Fruit fly (Drosophila melanogaster) whole organism, embryonic: ENCODE results near the gene CG13898.

Source experiments
- Atf6 ChIP-seq: fragments of 200-800 bp; sonication (Bioruptor generic); IDR thresholded peaks from 2 replicates; pipeline ENCODE4 v1.3.6; 2022; ENCODE audit warnings: missing biosample characterization, missing genetic modification characterization
- CG10462 ChIP-seq: fragments of 200-800 bp; sonication (Bioruptor generic); optimal IDR thresholded peaks from 2 replicates; lab custom pipeline; 2016; ENCODE audit warnings: missing biosample characterization, missing genetic modification characterization
- CG10543 ChIP-seq: fragments of 200-800 bp; sonication (Bioruptor generic); optimal IDR thresholded peaks from 3 replicates; lab custom pipeline; 2017; ENCODE audit warnings: missing biosample characterization, mild to moderate bottlenecking, missing genetic modification characterization, moderate library complexity
- CG10959 ChIP-seq: fragments of 200-800 bp; sonication (Bioruptor generic); IDR thresholded peaks from 2 replicates; pipeline ENCODE4 v1.3.6; 2022; ENCODE audit warnings: missing biosample characterization, missing genetic modification characterization
- CG11085 ChIP-seq: fragments of 200-800 bp; sonication (Bioruptor generic); IDR thresholded peaks from 2 replicates; pipeline ENCODE4 v1.3.6; 2022; ENCODE audit warnings: missing biosample characterization, missing genetic modification characterization
- CG12299 ChIP-seq: fragments of 200-800 bp; sonication (Bioruptor generic); optimal IDR thresholded peaks from 2 replicates; lab custom pipeline; 2018; ENCODE audit warnings: missing biosample characterization, mild to moderate bottlenecking, missing genetic modification characterization
- CG1233 ChIP-seq: fragments of 200-800 bp; sonication (Bioruptor generic); optimal IDR thresholded peaks from 4 replicates; lab custom pipeline; 2018; ENCODE audit warnings: missing biosample characterization, mild to moderate bottlenecking, missing genetic modification characterization
- CG14441 ChIP-seq: fragments of 200-800 bp; sonication (Bioruptor generic); IDR thresholded peaks from 2 replicates; pipeline ENCODE4 v1.3.6; 2022; ENCODE audit warnings: missing biosample characterization, missing genetic modification characterization
- CG15011 ChIP-seq: fragments of 200-800 bp; sonication (Bioruptor generic); optimal IDR thresholded peaks from 3 replicates; lab custom pipeline; 2018; ENCODE audit warnings: missing biosample characterization, mild to moderate bottlenecking, missing genetic modification characterization
- CG1529 ChIP-seq: fragments of 200-800 bp; sonication (Bioruptor generic); optimal IDR thresholded peaks from 3 replicates; lab custom pipeline; 2018; ENCODE audit warnings: missing biosample characterization, missing genetic modification characterization
- CG17612 ChIP-seq: fragments of 200-800 bp; sonication (Bioruptor generic); IDR thresholded peaks from 2 replicates; pipeline ENCODE4 v1.3.6; 2022; ENCODE audit warnings: missing biosample characterization, missing genetic modification characterization
- CG17829 ChIP-seq: fragments of 200-800 bp; optimal IDR thresholded peaks from 2 replicates; lab custom pipeline; 2019; ENCODE audit warnings: missing biosample characterization, mild to moderate bottlenecking, missing genetic modification characterization, moderate library complexity
- CG2129 ChIP-seq: fragments of 200-800 bp; sonication (Bioruptor generic); IDR thresholded peaks from 2 replicates; pipeline ENCODE4 v1.3.6; 2022; ENCODE audit warnings: missing biosample characterization, missing genetic modification characterization; ENCODE audit not compliant: partially characterized antibody
- CG4617 ChIP-seq: fragments of 200-800 bp; sonication (Bioruptor generic); optimal IDR thresholded peaks from 3 replicates; lab custom pipeline; 2016; ENCODE audit warnings: missing biosample characterization, missing genetic modification characterization, borderline replicate concordance
- CG4854 ChIP-seq: fragments of 200-800 bp; sonication (Bioruptor generic); optimal IDR thresholded peaks from 2 replicates; lab custom pipeline; 2016; ENCODE audit warnings: missing biosample characterization, missing genetic modification characterization, inconsistent platforms
- CG6254 ChIP-seq: fragments of 200-800 bp; sonication (Bioruptor generic); optimal IDR thresholded peaks from 3 replicates; lab custom pipeline; 2017; ENCODE audit warnings: mild to moderate bottlenecking, missing biosample characterization, missing genetic modification reagents, missing genetic modification characterization
- CG7271 ChIP-seq: fragments of 200-800 bp; sonication (Bioruptor generic); optimal IDR thresholded peaks from 2 replicates; lab custom pipeline; 2018; ENCODE audit warnings: missing biosample characterization, mild to moderate bottlenecking, missing genetic modification characterization, moderate library complexity
- CG9817 ChIP-seq: fragments of 200-800 bp; sonication (Bioruptor generic); optimal IDR thresholded peaks from 2 replicates; lab custom pipeline; 2018; ENCODE audit warnings: missing biosample characterization, mild to moderate bottlenecking, missing genetic modification characterization, moderate library complexity
- CG9876 ChIP-seq: fragments of 200-800 bp; sonication (Bioruptor generic); optimal IDR thresholded peaks from 2 replicates; lab custom pipeline; 2016; ENCODE audit warnings: missing biosample characterization, missing genetic modification characterization
- D19A ChIP-seq: fragments of 200-800 bp; optimal IDR thresholded peaks from 3 replicates; lab custom pipeline; 2019; ENCODE audit warnings: missing biosample characterization, mild to moderate bottlenecking, missing genetic modification characterization, moderate library complexity
- Dbx ChIP-seq: fragments of 200-800 bp; sonication (Bioruptor generic); IDR thresholded peaks from 3 replicates; pipeline ENCODE4 v1.3.6; 2022; ENCODE audit warnings: missing biosample characterization, missing genetic modification characterization
- Elba2 ChIP-seq: fragments of 200-800 bp; sonication (Bioruptor generic); optimal IDR thresholded peaks from 3 replicates; lab custom pipeline; 2016; ENCODE audit warnings: missing biosample characterization, missing genetic modification characterization
- HLH3B ChIP-seq: fragments of 200-800 bp; sonication (Bioruptor generic); IDR thresholded peaks from 2 replicates; pipeline ENCODE4 v1.3.6; 2022; ENCODE audit warnings: missing biosample characterization, missing genetic modification characterization
- Hr51 ChIP-seq, 2 experiments: fragments of 200-800 bp; sonication (Bioruptor generic); optimal IDR thresholded peaks; 2 replicates in 1 of 2; 3 replicates in 1 of 2; lab custom pipeline; 2016 to 2018; ENCODE audit warnings: missing biosample characterization in 2 of 2, missing genetic modification characterization in 2 of 2, mild to moderate bottlenecking in 1 of 2, moderate library complexity in 1 of 2
- Lhr ChIP-seq: fragments of 200-800 bp; sonication (Bioruptor generic); optimal IDR thresholded peaks from 3 replicates; lab custom pipeline; 2017; ENCODE audit warnings: mild to moderate bottlenecking, missing biosample characterization, missing genetic modification reagents, missing genetic modification characterization
- Max ChIP-seq: fragments of 200-800 bp; sonication (Bioruptor generic); optimal IDR thresholded peaks from 2 replicates; lab custom pipeline; 2016; ENCODE audit warnings: missing biosample characterization, mild to moderate bottlenecking, missing genetic modification characterization
- NC2β ChIP-seq: fragments of 200-800 bp; sonication (Bioruptor generic); optimal IDR thresholded peaks from 2 replicates; lab custom pipeline; 2016; ENCODE audit warnings: missing biosample characterization, missing genetic modification characterization
- Side ChIP-seq: fragments of 200-800 bp; sonication (Bioruptor generic); optimal IDR thresholded peaks from 2 replicates; lab custom pipeline; 2016; ENCODE audit warnings: missing biosample characterization, missing genetic modification characterization
- Stat92E ChIP-seq, 3 experiments: fragments of >200 bp in 2 of 3; fragments of 200-800 bp in 1 of 3; sonication (Bioruptor generic) in 1 of 3; optimal IDR thresholded peaks; 2 replicates each; lab custom pipeline; 2017 to 2019; ENCODE audit warnings: missing biosample characterization in 3 of 3, missing genetic modification characterization in 3 of 3, mild to moderate bottlenecking in 1 of 3, moderate library complexity in 1 of 3
- ac ChIP-seq: fragments of 200-800 bp; sonication (Bioruptor generic); optimal IDR thresholded peaks from 3 replicates; lab custom pipeline; 2017; ENCODE audit warnings: missing biosample characterization, mild to moderate bottlenecking, missing genetic modification characterization
- ash1 ChIP-seq: fragments of 200-800 bp; sonication (Bioruptor generic); optimal IDR thresholded peaks from 2 replicates; lab custom pipeline; 2018; ENCODE audit warnings: missing biosample characterization, mild to moderate bottlenecking, missing genetic modification characterization
- bsh ChIP-seq, 2 experiments: fragments of 200-800 bp; sonication (Bioruptor generic); optimal IDR thresholded peaks; 2 replicates each; lab custom pipeline; 2017 to 2018; ENCODE audit warnings: mild to moderate bottlenecking in 2 of 2, missing biosample characterization in 2 of 2, missing genetic modification characterization in 2 of 2, moderate library complexity in 1 of 2
- crp ChIP-seq, 2 experiments: fragments of 200-800 bp; sonication (Bioruptor generic); optimal IDR thresholded peaks; 2 replicates in 1 of 2; 3 replicates in 1 of 2; lab custom pipeline; 2017; ENCODE audit warnings: missing biosample characterization in 2 of 2, missing genetic modification characterization in 2 of 2, mild to moderate bottlenecking in 1 of 2, moderate library complexity in 1 of 2
- dati ChIP-seq: fragments of 200-800 bp; sonication (Bioruptor generic); IDR thresholded peaks from 2 replicates; pipeline ENCODE4 v1.3.6; 2022; ENCODE audit warnings: missing biosample characterization, missing genetic modification characterization
- dpn ChIP-seq, 2 experiments: fragments of 200-800 bp; sonication (Bioruptor generic); optimal IDR thresholded peaks; 3 replicates each; lab custom pipeline; 2016; ENCODE audit warnings: missing biosample characterization in 2 of 2, missing genetic modification characterization in 2 of 2
- fd3F ChIP-seq: fragments of 200-800 bp; sonication (Bioruptor generic); optimal IDR thresholded peaks from 2 replicates; lab custom pipeline; 2018; ENCODE audit warnings: missing biosample characterization, mild to moderate bottlenecking, missing genetic modification characterization, moderate library complexity
- fd96Cb ChIP-seq: fragments of 200-800 bp; sonication (Bioruptor generic); optimal IDR thresholded peaks from 2 replicates; lab custom pipeline; 2018; ENCODE audit warnings: missing biosample characterization, mild to moderate bottlenecking, missing genetic modification characterization, moderate library complexity
- gcm2 ChIP-seq: fragments of 200-800 bp; sonication (Bioruptor generic); optimal IDR thresholded peaks from 2 replicates; lab custom pipeline; 2016; ENCODE audit warnings: missing biosample characterization, missing genetic modification characterization
- grn ChIP-seq: fragments of 200-800 bp; sonication (Bioruptor generic); optimal IDR thresholded peaks from 3 replicates; lab custom pipeline; 2017; ENCODE audit warnings: missing biosample characterization, missing genetic modification characterization
- gro ChIP-seq: fragments of 200-800 bp; sonication (Bioruptor generic); optimal IDR thresholded peaks from 2 replicates; lab custom pipeline; 2016; ENCODE audit warnings: missing biosample characterization, missing genetic modification characterization
- h ChIP-seq: fragments of >200 bp; optimal IDR thresholded peaks from 2 replicates; lab custom pipeline; 2017
- hkb ChIP-seq, 2 experiments: fragments of 200-800 bp in 1 of 2; fragments of >200 bp in 1 of 2; sonication (Bioruptor generic) in 1 of 2; IDR thresholded peaks in 1 of 2; optimal IDR thresholded peaks in 1 of 2; 2 replicates each; pipeline versions ENCODE4 v1.3.6 to Lab custom; 2017 to 2022; ENCODE audit warnings: missing biosample characterization in 1 of 2, missing genetic modification characterization in 1 of 2
- jumu ChIP-seq: fragments of 200-800 bp; sonication (Bioruptor generic); optimal IDR thresholded peaks from 3 replicates; lab custom pipeline; 2016; ENCODE audit warnings: missing biosample characterization, missing genetic modification characterization
- klu ChIP-seq: fragments of 200-800 bp; sonication (Bioruptor generic); IDR thresholded peaks from 2 replicates; pipeline ENCODE4 v1.3.6; 2022; ENCODE audit warnings: missing biosample characterization, missing genetic modification characterization
- lov ChIP-seq, 2 experiments: fragments of 200-800 bp in 1 of 2; fragments of >200 bp in 1 of 2; sonication (Bioruptor generic) in 1 of 2; IDR thresholded peaks in 1 of 2; optimal IDR thresholded peaks in 1 of 2; 2 replicates in 1 of 2; 3 replicates in 1 of 2; pipeline versions ENCODE4 v1.3.6 to Lab custom; 2017 to 2022; ENCODE audit warnings: missing biosample characterization in 1 of 2, missing genetic modification characterization in 1 of 2
- pho ChIP-seq: fragments of 200-800 bp; sonication (Bioruptor generic); optimal IDR thresholded peaks from 2 replicates; lab custom pipeline; 2016; ENCODE audit warnings: missing biosample characterization, missing genetic modification characterization
- pita ChIP-seq: fragments of 200-800 bp; sonication (Bioruptor generic); optimal IDR thresholded peaks from 2 replicates; lab custom pipeline; 2017; ENCODE audit warnings: missing biosample characterization, mild to moderate bottlenecking, missing genetic modification characterization
- sima ChIP-seq: fragments of 200-800 bp; sonication (Bioruptor generic); optimal IDR thresholded peaks from 2 replicates; lab custom pipeline; 2016; ENCODE audit warnings: missing biosample characterization, missing genetic modification characterization
- vvl ChIP-seq: fragments of 200-800 bp; sonication (Bioruptor generic); IDR thresholded peaks from 2 replicates; pipeline ENCODE4 v1.3.6; 2022; ENCODE audit warnings: missing biosample characterization, missing genetic modification characterization
- wor ChIP-seq: fragments of 200-800 bp; sonication (Bioruptor generic); IDR thresholded peaks from 2 replicates; pipeline ENCODE4 v1.3.6; 2022; ENCODE audit warnings: missing biosample characterization, missing genetic modification characterization

Gene CG13898

DNA sequence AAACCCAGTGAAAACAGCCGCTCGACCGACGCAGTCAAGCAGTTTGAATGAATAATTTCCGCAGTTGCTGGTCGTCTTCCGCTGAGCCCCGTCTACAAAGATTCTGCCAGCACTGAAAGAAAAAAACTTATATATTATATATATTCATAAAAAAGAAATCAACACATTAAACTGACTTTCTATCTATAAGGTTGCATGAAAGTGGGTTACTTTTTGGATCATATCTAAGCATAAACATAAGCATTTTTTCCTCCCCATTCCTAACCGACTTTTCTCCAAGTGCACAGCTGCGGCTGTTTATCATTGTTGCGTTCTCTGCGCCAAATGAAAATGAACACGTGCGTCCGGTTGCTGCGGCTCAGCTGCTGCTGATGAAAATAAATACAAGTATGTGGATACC, 16.5 kb upstream of the CG13898 start (continued):
- TF ChIP-seq fd96Cb (tag; lab: Kevin White, UChicago), result peak; percentile 77
- peak; percentile 50 to 67 for TF ChIP-seq dpn (GFP tag; optimal IDR thresholded peaks at IDR 0.05; lab: Kevin White, UChicago)
- TF ChIP-seq dati (GFP tag; lab: Robert Waterston, UW), result no peak
- no peak for TF ChIP-seq Side (GFP tag; lab: Kevin White, UChicago)
- peak; percentile 60 for TF ChIP-seq CG1529 (GFP tag; lab: Kevin White, UChicago)
- no peak for TF ChIP-seq lov (optimal IDR thresholded peaks at IDR 0.05; lab: Kevin White, UChicago)
- TF ChIP-seq lov (GFP tag; IDR thresholded peaks at IDR 0.05; lab: Robert Waterston, UW), result no peak
- no peak for TF ChIP-seq CG9876 (GFP tag; lab: Kevin White, UChicago)
- no peak for TF ChIP-seq CG10543 (GFP tag; lab: Kevin White, UChicago)
- TF ChIP-seq grn (GFP tag; lab: Kevin White, UChicago), result no peak
- peak; percentile 68 to 80 for TF ChIP-seq bsh (GFP tag; optimal IDR thresholded peaks at IDR 0.05; lab: Kevin White, UChicago)
- TF ChIP-seq CG17829 (tag; lab: Kevin White, UChicago), result peak; percentile 69
- TF ChIP-seq CG10462, result peak; percentile 60
- no peak for TF ChIP-seq CG7271
- no peak for TF ChIP-seq Stat92E (GFP tag; optimal IDR thresholded peaks at IDR 0.05; lab: Kevin White, UChicago)
- TF ChIP-seq wor (GFP tag; lab: Robert Waterston, UW), result peak; percentile 76
- TF ChIP-seq CG2129, result no peak
- TF ChIP-seq fd3F (GFP tag; lab: Kevin White, UChicago), result peak; percentile 30
- peak; percentile 35; the same call in 1 of the 2 replicates for TF ChIP-seq CG11085 (GFP tag; lab: Robert Waterston, UW)
- no peak for TF ChIP-seq Dbx (GFP tag; lab: Robert Waterston, UW)
- TF ChIP-seq ash1 (GFP tag; lab: Kevin White, UChicago), result no peak
- TF ChIP-seq gcm2 (GFP tag; lab: Kevin White, UChicago), result no peak
- TF ChIP-seq CG9817 (tag; lab: Kevin White, UChicago), result peak; percentile 61
- TF ChIP-seq CG15011 (GFP tag; lab: Kevin White, UChicago), result no peak
- no peak for TF ChIP-seq NC2β (GFP tag; lab: Kevin White, UChicago)
- TF ChIP-seq Hr51 (GFP tag; optimal IDR thresholded peaks at IDR 0.05; lab: Kevin White, UChicago), result peak; percentile 22 to 83
- no peak for TF ChIP-seq h (lab: Kevin White, UChicago)
- TF ChIP-seq sima (GFP tag; lab: Kevin White, UChicago), result no peak
- TF ChIP-seq D19A, result peak; percentile 71
- TF ChIP-seq CG17612 (GFP tag; lab: Robert Waterston, UW), result no peak
- TF ChIP-seq Atf6 (GFP tag; lab: Robert Waterston, UW), result peak; percentile 68; the same call in 1 of the 2 replicates
- no peak for TF ChIP-seq crp (GFP tag; optimal IDR thresholded peaks at IDR 0.05; lab: Kevin White, UChicago)
- TF ChIP-seq pho (GFP tag; lab: Kevin White, UChicago), result no peak
- TF ChIP-seq CG4854, result peak; percentile 2
- TF ChIP-seq CG1233 (GFP tag; lab: Kevin White, UChicago), result peak; percentile 50
- no peak for TF ChIP-seq CG10959
- no peak for TF ChIP-seq klu (GFP tag; lab: Robert Waterston, UW)
- TF ChIP-seq hkb (optimal IDR thresholded peaks at IDR 0.05; lab: Kevin White, UChicago), result no peak
- TF ChIP-seq hkb (GFP tag; IDR thresholded peaks at IDR 0.05; lab: Robert Waterston, UW), result peak; percentile 89
- peak; percentile 81 for TF ChIP-seq HLH3B (GFP tag; lab: Robert Waterston, UW)
- TF ChIP-seq CG6254, result peak; percentile 44
- TF ChIP-seq gro, result peak; percentile 7
- peak; percentile 78 for TF ChIP-seq CG14441 (GFP tag; lab: Robert Waterston, UW)
- TF ChIP-seq Lhr (GFP tag; lab: Kevin White, UChicago), result peak; percentile 24
- TF ChIP-seq CG4617 (GFP tag; lab: Kevin White, UChicago), result no peak
- TF ChIP-seq Max (GFP tag; lab: Kevin White, UChicago), result peak; percentile 57
- peak; percentile 91 for TF ChIP-seq vvl (GFP tag; lab: Robert Waterston, UW)
- no peak for TF ChIP-seq pita (GFP tag; lab: Kevin White, UChicago)
- peak; percentile 32 for TF ChIP-seq CG12299
- TF ChIP-seq Elba2, result no peak
- no peak for TF ChIP-seq ac
- no peak for TF ChIP-seq jumu (GFP tag; lab: Kevin White, UChicago)
